Worm (Caenorhabditis elegans) whole organism, early embryonic: Measurements from ENCODE around the gene C26E1.2.

Experiments used
- B0310.2 ChIP-seq: sonication (generic microtip); optimal IDR thresholded peaks from 2 replicates; lab custom pipeline; 2016; ENCODE audit warnings: mild to moderate bottlenecking, missing genetic modification characterization, missing compliant biosample characterization
- F13C5.2 ChIP-seq: sonication (generic microtip); optimal IDR thresholded peaks from 2 replicates; lab custom pipeline; 2017; ENCODE audit warnings: mild to moderate bottlenecking, missing genetic modification characterization, inconsistent platforms, missing compliant biosample characterization
- aly-1 ChIP-seq: sonication (generic microtip); optimal IDR thresholded peaks from 2 replicates; lab custom pipeline; 2016; ENCODE audit warnings: missing genetic modification characterization, missing compliant biosample characterization
- ama-1 ChIP-seq: fragments of 150-350 bp; optimal IDR thresholded peaks from 2 replicates; lab custom pipeline; 2014
- ceh-13 ChIP-seq: fragments of 200-800 bp; sonication (Bioruptor generic); optimal IDR thresholded peaks from 2 replicates; lab custom pipeline; 2018; ENCODE audit warnings: mild to moderate bottlenecking, missing genetic modification characterization, missing compliant biosample characterization
- ceh-36 ChIP-seq: sonication (generic microtip); optimal IDR thresholded peaks from 2 replicates; lab custom pipeline; 2016; ENCODE audit warnings: missing genetic modification characterization, inconsistent platforms, missing compliant biosample characterization
- ets-7 ChIP-seq: sonication (generic microtip); optimal IDR thresholded peaks from 2 replicates; lab custom pipeline; 2016; ENCODE audit warnings: missing genotype, missing genetic modification characterization, missing compliant biosample characterization
- flt-1 ChIP-seq: fragments of 200-800 bp; sonication (Bioruptor generic); IDR thresholded peaks from 2 replicates; pipeline ENCODE4 v1.3.6; 2022; ENCODE audit warnings: missing genetic modification characterization, missing compliant biosample characterization
- hmbx-1 ChIP-seq: sonication (generic microtip); optimal IDR thresholded peaks from 2 replicates; lab custom pipeline; 2016; ENCODE audit warnings: mild to moderate bottlenecking, missing genetic modification characterization, missing compliant biosample characterization
- hmg-4 ChIP-seq: fragments of 200-800 bp; sonication (Bioruptor generic); optimal IDR thresholded peaks from 2 replicates; lab custom pipeline; 2018; ENCODE audit warnings: mild to moderate bottlenecking, missing genetic modification characterization, missing compliant biosample characterization
- hnd-1 ChIP-seq: sonication (generic microtip); optimal IDR thresholded peaks from 2 replicates; lab custom pipeline; 2016; ENCODE audit warnings: missing genetic modification characterization, missing compliant biosample characterization
- pes-1 ChIP-seq: fragments of 200-800 bp; sonication (Bioruptor generic); IDR thresholded peaks from 2 replicates; pipeline ENCODE4 v1.3.6; 2022; ENCODE audit warnings: missing genetic modification reagents, missing genetic modification characterization, missing compliant biosample characterization
- scrt-1 ChIP-seq: fragments of 200-800 bp; sonication (Bioruptor generic); IDR thresholded peaks from 2 replicates; pipeline ENCODE4 v1.3.6; 2022; ENCODE audit warnings: missing genetic modification characterization, missing compliant biosample characterization
- sea-1 ChIP-seq: fragments of 200-800 bp; sonication (Bioruptor generic); conservative IDR thresholded peaks from 2 replicates; pipeline ENCODE4 v1.3.6; 2022; ENCODE audit warnings: missing genetic modification characterization, missing compliant biosample characterization
- tbx-11 ChIP-seq: fragments of 200-800 bp; sonication (Bioruptor generic); IDR thresholded peaks from 2 replicates; pipeline ENCODE4 v1.3.6; 2022; ENCODE audit warnings: missing genetic modification characterization, missing compliant biosample characterization
- tbx-37 ChIP-seq: fragments of 200-800 bp; sonication (Bioruptor generic); conservative IDR thresholded peaks from 2 replicates; pipeline ENCODE4 v1.3.6; 2022; ENCODE audit warnings: missing genetic modification reagents, missing genetic modification characterization, missing compliant biosample characterization
- tra-4 ChIP-seq: sonication (generic microtip); optimal IDR thresholded peaks from 2 replicates; lab custom pipeline; 2017; ENCODE audit warnings: missing genetic modification characterization, missing compliant biosample characterization

Gene C26E1.2

ce11 chrV:13304663-13305188, at the start of gene C26E1.2:
TSS of gene C26E1.2 (plus strand) at chrV:13305138.
- TF ChIP-seq tbx-37 (GFP tag; lab: Robert Waterston, UW) = no peak
- TF ChIP-seq ceh-36 (tag; lab: Kevin White, UChicago) = no peak
- TF ChIP-seq flt-1 (GFP tag; lab: Robert Waterston, UW) = no peak
- no peak for TF ChIP-seq hmbx-1 (tag; lab: Kevin White, UChicago)
- TF ChIP-seq tra-4 (tag; lab: Kevin White, UChicago) = no peak
- TF ChIP-seq ceh-13 (GFP tag; lab: Kevin White, UChicago) = no peak
- TF ChIP-seq ets-7 (tag; lab: Kevin White, UChicago) = no peak
- TF ChIP-seq pes-1 (GFP tag; lab: Robert Waterston, UW) = no peak
- TF ChIP-seq aly-1 = no peak
- no peak for TF ChIP-seq scrt-1 (GFP tag; lab: Robert Waterston, UW)
- no peak for TF ChIP-seq B0310.2
- no peak for TF ChIP-seq F13C5.2 (tag; lab: Kevin White, UChicago)

ce11 chrV:13258909-13259361, 46.0 kb upstream of the C26E1.2 start, which contains the start of gene C34D1.4:
TSS of gene C34D1.4 (minus strand) at chrV:13259311.
- TF ChIP-seq hnd-1 (tag; lab: Kevin White, UChicago) (no peak), ceh-13 (GFP tag; lab: Kevin White, UChicago) (no peak), ets-7 (tag; lab: Kevin White, UChicago) (no peak), tbx-11 (GFP tag; lab: Robert Waterston, UW) (no peak)

- TF ChIP-seq pes-1 (GFP tag; lab: Robert Waterston, UW) (no peak), sea-1 (no peak), flt-1 (GFP tag; lab: Robert Waterston, UW) (no peak), tra-4 (tag; lab: Kevin White, UChicago) (no peak), F13C5.2 (tag; lab: Kevin White, UChicago) (no peak), tbx-37 (GFP tag; lab: Robert Waterston, UW) (no peak)
Measured at ce11 chrV:13259527-13259926, 45.4 kb upstream of the C26E1.2 start.

ce11 chrV:13262781-13263318, 42.1 kb upstream of the C26E1.2 start:
- no peak for TF ChIP-seq hmg-4
- TF ChIP-seq flt-1 (GFP tag; lab: Robert Waterston, UW) = no peak
- TF ChIP-seq ceh-36 (tag; lab: Kevin White, UChicago) = no peak
- no peak for TF ChIP-seq pes-1 (GFP tag; lab: Robert Waterston, UW)
- no peak for TF ChIP-seq ceh-13 (GFP tag; lab: Kevin White, UChicago)
- no peak for TF ChIP-seq aly-1
- TF ChIP-seq scrt-1 (GFP tag; lab: Robert Waterston, UW) = no peak
- TF ChIP-seq F13C5.2 (tag; lab: Kevin White, UChicago) = no peak
- no peak for TF ChIP-seq tbx-37 (GFP tag; lab: Robert Waterston, UW)
- TF ChIP-seq tbx-11 (GFP tag; lab: Robert Waterston, UW) = no peak
- TF ChIP-seq hmbx-1 (tag; lab: Kevin White, UChicago) = no peak
- TF ChIP-seq sea-1 = no peak
- no peak for TF ChIP-seq ets-7 (tag; lab: Kevin White, UChicago)
- TF ChIP-seq ama-1 (lab: Kevin White, UChicago) = no peak
- no peak for TF ChIP-seq B0310.2
- no peak for TF ChIP-seq hnd-1 (tag; lab: Kevin White, UChicago)

- TF ChIP-seq sea-1 (no peak), ama-1 (lab: Kevin White, UChicago) (no peak), hnd-1 (tag; lab: Kevin White, UChicago) (no peak)
Measured at ce11 chrV:13264245-13264644, 40.7 kb upstream of the C26E1.2 start, which contains the start of gene zip-5. TSS of gene zip-5 (plus strand) at chrV:13264545.

ce11 chrV:13265628-13266027, 39.3 kb upstream of the C26E1.2 start:
- no peak for TF ChIP-seq ceh-13 (GFP tag; lab: Kevin White, UChicago)
- no peak for TF ChIP-seq hmg-4
- TF ChIP-seq scrt-1 (GFP tag; lab: Robert Waterston, UW) = no peak
- no peak for TF ChIP-seq ceh-36 (tag; lab: Kevin White, UChicago)

- TF ChIP-seq ceh-36 (tag; lab: Kevin White, UChicago) = no peak
Measured at ce11 chrV:13266630-13267029, 38.3 kb upstream of the C26E1.2 start.

- no peak for TF ChIP-seq ama-1 (lab: Kevin White, UChicago)
- no peak for TF ChIP-seq ceh-36 (tag; lab: Kevin White, UChicago)
- TF ChIP-seq hmg-4 = no peak
- TF ChIP-seq pes-1 (GFP tag; lab: Robert Waterston, UW) = no peak
- TF ChIP-seq B0310.2 = no peak
- no peak for TF ChIP-seq tra-4 (tag; lab: Kevin White, UChicago)
- no peak for TF ChIP-seq hmbx-1 (tag; lab: Kevin White, UChicago)
- no peak for TF ChIP-seq flt-1 (GFP tag; lab: Robert Waterston, UW)
- TF ChIP-seq sea-1 = no peak
- no peak for TF ChIP-seq scrt-1 (GFP tag; lab: Robert Waterston, UW)
- no peak for TF ChIP-seq ets-7 (tag; lab: Kevin White, UChicago)
- TF ChIP-seq F13C5.2 (tag; lab: Kevin White, UChicago) = no peak
- no peak for TF ChIP-seq tbx-37 (GFP tag; lab: Robert Waterston, UW)
- no peak for TF ChIP-seq hnd-1 (tag; lab: Kevin White, UChicago)
- TF ChIP-seq tbx-11 (GFP tag; lab: Robert Waterston, UW) = no peak
- no peak for TF ChIP-seq aly-1
- TF ChIP-seq ceh-13 (GFP tag; lab: Kevin White, UChicago) = no peak
Measured at ce11 chrV:13268032-13268431, 36.9 kb upstream of the C26E1.2 start.
